Fruit fly (Drosophila melanogaster): ENCODE measurements around the gene Mis12.
A peak's percentile ranks its signal among the peaks of the same experiment; 100 is the strongest.

Gene Mis12

dm6 chr3L:6977391-6977790 is 8.5 kb upstream of the Mis12 start (continued):
- TF ChIP-seq eg (GFP tag; IDR thresholded peaks at IDR 0.05) (peak; percentile 89), fd59A (GFP tag; optimal IDR thresholded peaks at IDR 0.05) (peak; percentile 7), cyc (GFP tag; optimal IDR thresholded peaks at IDR 0.05) (peak; percentile 46), CG6808 (GFP tag; optimal IDR thresholded peaks at IDR 0.05) (peak; percentile 50), dsx (GFP tag; optimal IDR thresholded peaks at IDR 0.05; ENCODE audit: poor library complexity, severe bottlenecking) (peak; percentile 28), Eip78C (GFP tag) (peak; percentile 88), CG3919 (GFP tag; optimal IDR thresholded peaks at IDR 0.05) (peak; percentile 73), pdm3 (GFP tag; optimal IDR thresholded peaks at IDR 0.05) (peak; percentile 41), spab (GFP tag; optimal IDR thresholded peaks at IDR 0.05) (peak; percentile 21), Hr38 (GFP tag; optimal IDR thresholded peaks at IDR 0.05) (no peak), CG3032 (tag; optimal IDR thresholded peaks at IDR 0.05) (peak; percentile 62), CG8632 (GFP tag; optimal IDR thresholded peaks at IDR 0.05) (peak; percentile 62), CG31627 (GFP tag; optimal IDR thresholded peaks at IDR 0.05) (peak; percentile 17), CG6792 (GFP tag; optimal IDR thresholded peaks at IDR 0.05) (peak; percentile 58)

- TF ChIP-seq Eip78C (GFP tag) = peak; percentile 44
- TF ChIP-seq CG6808 (GFP tag; optimal IDR thresholded peaks at IDR 0.05) = no peak
- TF ChIP-seq fkh (GFP tag; optimal IDR thresholded peaks at IDR 0.05) = peak; percentile 48
- TF ChIP-seq vri (GFP tag; optimal IDR thresholded peaks at IDR 0.05) = peak; percentile 17
- peak; percentile 84 for TF ChIP-seq svp (GFP tag)
- no peak for TF ChIP-seq CG11762 (GFP tag; optimal IDR thresholded peaks at IDR 0.05; ENCODE audit: insufficient read depth)
Observed at dm6 chr3L:6976601-6977140, 7.8 kb upstream of the Mis12 start.

- TF ChIP-seq svp (GFP tag) (peak; percentile 18), Eip78C (GFP tag) (peak; percentile 1), CG6792 (GFP tag; optimal IDR thresholded peaks at IDR 0.05) (no peak), vri (GFP tag; optimal IDR thresholded peaks at IDR 0.05) (peak; percentile 3)
Observed at dm6 chr3L:6975875-6976274, 7.0 kb upstream of the Mis12 start.

dm6 chr3L:6972367-6972766 is 3.5 kb upstream of the Mis12 start, which contains the start of gene CG10063:
Gene CG10063, minus strand, starts transcription at chr3L:6972467.
- TF ChIP-seq CG6808 (GFP tag; optimal IDR thresholded peaks at IDR 0.05) (peak; percentile 75), CG32006 (GFP tag; optimal IDR thresholded peaks at IDR 0.05) (no peak), CG6163 (GFP tag; IDR thresholded peaks at IDR 0.05) (no peak)

DNA sequence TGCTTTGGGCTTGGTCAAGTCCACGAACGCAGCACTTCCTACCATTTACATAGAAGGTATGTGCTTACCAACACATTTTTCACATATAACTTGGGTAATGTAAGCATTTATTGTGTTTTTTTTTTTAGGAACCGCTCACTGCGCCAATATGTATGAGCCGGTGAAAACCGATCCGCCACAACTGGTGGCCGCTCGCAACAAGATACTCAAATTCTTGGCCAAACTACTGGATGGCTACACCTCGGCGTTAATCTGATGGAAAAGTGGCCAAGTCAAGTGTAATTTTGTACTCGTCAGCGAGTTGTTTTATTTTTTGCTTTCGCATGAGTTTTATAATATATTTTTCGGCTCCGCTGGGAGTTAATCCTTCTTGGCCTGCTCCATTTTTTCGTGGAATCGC is 2.5 kb upstream of the Mis12 start:
- TF ChIP-seq CG11294 (GFP tag; IDR thresholded peaks at IDR 0.05) (no peak), Sox14 (GFP tag; optimal IDR thresholded peaks at IDR 0.05) (no peak), CG11762 (GFP tag; optimal IDR thresholded peaks at IDR 0.05; ENCODE audit: insufficient read depth) (no peak), CG8119 (GFP tag; IDR thresholded peaks at IDR 0.05) (no peak), Hr4 (GFP tag; optimal IDR thresholded peaks at IDR 0.05) (no peak), Eip78C (GFP tag) (no peak), acj6 (GFP tag; optimal IDR thresholded peaks at IDR 0.05) (no peak), CG4318 (GFP tag; optimal IDR thresholded peaks at IDR 0.05) (no peak), CG8319 (GFP tag; optimal IDR thresholded peaks at IDR 0.05) (no peak), CG6276 (GFP tag; optimal IDR thresholded peaks at IDR 0.05) (no peak), CG15336 (GFP tag; IDR thresholded peaks at IDR 0.05) (no peak), OdsH (GFP tag; optimal IDR thresholded peaks at IDR 0.05) (no peak), CG11902 (GFP tag; optimal IDR thresholded peaks at IDR 0.05) (no peak), CG34406 (GFP tag; optimal IDR thresholded peaks at IDR 0.05) (no peak)

- TF ChIP-seq CG10669 (GFP tag; optimal IDR thresholded peaks at IDR 0.05) (no peak), dac (GFP tag; optimal IDR thresholded peaks at IDR 0.05) (no peak), Eip78C (GFP tag) (no peak), Eip93F (GFP tag; optimal IDR thresholded peaks at IDR 0.05) (no peak), CG6808 (GFP tag; optimal IDR thresholded peaks at IDR 0.05) (no peak), CG8632 (GFP tag; optimal IDR thresholded peaks at IDR 0.05) (no peak), CG16779 (tag; optimal IDR thresholded peaks at IDR 0.05) (no peak), cyc (GFP tag; optimal IDR thresholded peaks at IDR 0.05) (no peak), CG3919 (GFP tag; optimal IDR thresholded peaks at IDR 0.05) (no peak)
Observed at dm6 chr3L:6967797-6968196, 1.1 kb downstream of the Mis12 start, which contains the start of gene CG10064. Gene CG10064, minus strand, starts transcription at chr3L:6967897.

All from whole organism, prepupa.